Worm (Caenorhabditis elegans): ENCODE measurements around the gene ceh-89.

ce11 chrX:14179488-14179887, 37.7 kb downstream of the ceh-89 start:
- TF ChIP-seq ztf-11 (tag; optimal IDR thresholded peaks at IDR 0.05), result no peak
- TF ChIP-seq ceh-43 (GFP tag; optimal IDR thresholded peaks at IDR 0.05), result no peak
- no peak for TF ChIP-seq nhr-28 (tag; optimal IDR thresholded peaks at IDR 0.05)
- TF ChIP-seq nhr-237 (tag; optimal IDR thresholded peaks at IDR 0.05), result no peak
- no peak for TF ChIP-seq elt-1 (tag; optimal IDR thresholded peaks at IDR 0.05; ENCODE audit: borderline replicate concordance, insufficient read depth)
- TF ChIP-seq unc-120 (tag; optimal IDR thresholded peaks at IDR 0.05; ENCODE audit: poor library complexity, severe bottlenecking), result no peak
- no peak for TF ChIP-seq ham-2 (GFP tag; optimal IDR thresholded peaks at IDR 0.05)
